Worm (Caenorhabditis elegans): ENCODE measurements around the gene grd-11.

DNA sequence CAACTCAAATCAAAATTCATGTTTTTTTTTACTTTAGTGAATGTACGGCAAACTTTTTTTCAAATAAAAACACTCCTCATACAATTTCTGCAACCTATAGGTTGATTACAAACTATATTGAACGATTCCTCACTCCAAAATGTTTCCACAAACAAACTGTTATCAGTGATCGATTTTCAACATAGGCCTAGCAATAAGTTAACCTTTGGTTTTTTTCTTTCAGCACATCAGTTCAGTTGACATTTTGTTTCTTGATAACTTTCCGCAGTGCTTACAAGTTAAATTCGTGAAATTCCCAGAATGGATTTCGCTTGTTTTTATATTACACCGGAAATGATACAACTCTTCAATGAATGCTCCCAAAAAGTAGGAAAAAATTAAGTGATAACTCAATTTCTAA lies 30.8 kb downstream of the grd-11 start, which contains the start of gene F53H2.1:
- TF ChIP-seq C06A6.2 (GFP tag; conservative IDR thresholded peaks at IDR 0.05) (no peak), efl-1 (GFP tag; optimal IDR thresholded peaks at IDR 0.05) (no peak), T07F8.4 (tag; optimal IDR thresholded peaks at IDR 0.05) (no peak), ceh-79 (tag; optimal IDR thresholded peaks at IDR 0.05) (no peak), him-1 (tag; optimal IDR thresholded peaks at IDR 0.05) (no peak), lin-26 (GFP tag; IDR thresholded peaks at IDR 0.05) (no peak), F39B2.1 (GFP tag; IDR thresholded peaks at IDR 0.05) (no peak)

Data from whole organism, young adult.